Worm (Caenorhabditis elegans): ENCODE measurements around the gene H03G16.5.

DNA sequence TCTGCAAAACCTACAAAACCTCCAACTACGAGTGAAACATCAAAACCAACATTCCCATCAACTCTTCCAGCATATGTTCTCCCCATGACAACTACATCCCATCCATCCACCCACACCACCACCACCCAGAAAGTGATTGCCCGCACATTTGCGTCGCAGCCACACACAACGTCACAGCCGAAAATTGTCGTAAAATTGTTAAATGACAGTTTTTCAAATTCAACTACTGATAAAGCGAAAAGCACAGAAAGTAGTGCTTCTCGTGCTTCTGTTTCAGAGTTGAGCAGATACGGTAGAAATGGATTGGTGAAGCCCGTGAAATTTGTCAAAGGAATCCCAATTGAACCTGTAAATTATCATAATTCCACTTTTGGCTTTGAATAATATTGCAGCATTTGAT, 31.1 kb upstream of the H03G16.5 start:
- no peak for TF ChIP-seq F13C5.2 (tag; optimal IDR thresholded peaks at IDR 0.05)
- TF ChIP-seq ama-1 (optimal IDR thresholded peaks at IDR 0.05) = no peak
- TF ChIP-seq ceh-13 (GFP tag; optimal IDR thresholded peaks at IDR 0.05) = no peak
- no peak for TF ChIP-seq tbx-11 (GFP tag; IDR thresholded peaks at IDR 0.05)
- no peak for TF ChIP-seq tra-4 (tag; optimal IDR thresholded peaks at IDR 0.05)
- no peak for TF ChIP-seq hmbx-1 (tag; optimal IDR thresholded peaks at IDR 0.05)
- no peak for TF ChIP-seq flt-1 (GFP tag; IDR thresholded peaks at IDR 0.05)
- no peak for TF ChIP-seq ceh-36 (tag; optimal IDR thresholded peaks at IDR 0.05)
- no peak for TF ChIP-seq ets-7 (tag; optimal IDR thresholded peaks at IDR 0.05)
- no peak for TF ChIP-seq aly-1 (tag; optimal IDR thresholded peaks at IDR 0.05)

Measured in whole organism, early embryonic.